Worm (Caenorhabditis elegans): ENCODE results near the gene F07H5.7.

DNA sequence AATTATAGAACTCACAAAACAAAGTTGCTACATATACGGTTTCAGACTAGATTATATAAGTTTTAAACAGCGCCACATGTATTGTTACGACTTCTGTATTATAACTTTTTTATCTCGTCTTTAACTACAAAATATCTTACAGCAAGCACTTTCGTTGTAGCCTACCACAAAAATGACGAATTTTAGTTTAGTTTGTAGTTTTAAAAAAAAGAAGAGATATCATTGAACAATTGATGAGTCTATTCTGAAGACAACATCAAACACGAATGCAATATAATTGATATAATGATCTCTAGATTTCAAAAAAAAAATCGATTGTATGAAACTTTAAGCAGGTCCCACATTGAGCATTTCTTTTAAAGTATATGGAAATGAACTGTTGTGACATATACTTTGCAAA lies 20.3 kb upstream of the F07H5.7 start:
- TF ChIP-seq him-1 (tag; optimal IDR thresholded peaks at IDR 0.05) (no peak), dao-5 (tag; optimal IDR thresholded peaks at IDR 0.05) (no peak)

Data from whole organism, L4/young adult.